Worm (Caenorhabditis elegans) whole organism, L1 larva: ENCODE measurements around the gene C01G12.7.

Experiments used
- aly-2 ChIP-seq: fragments of 150-350 bp; optimal IDR thresholded peaks from 2 replicates; lab custom pipeline; 2014; ENCODE audit warnings: missing biosample characterization, missing genetic modification characterization
- ama-1 ChIP-seq: fragments of 150-350 bp; optimal IDR thresholded peaks from 2 replicates; lab custom pipeline; 2014
- blmp-1 ChIP-seq: fragments of 150-350 bp; optimal IDR thresholded peaks from 2 replicates; lab custom pipeline; 2014; ENCODE audit warnings: missing biosample characterization, missing genetic modification characterization
- ceh-63 ChIP-seq: fragments of 200-800 bp; sonication (Bioruptor generic); optimal IDR thresholded peaks from 2 replicates; lab custom pipeline; 2018; ENCODE audit warnings: mild to moderate bottlenecking, missing genetic modification characterization, missing compliant biosample characterization
- ceh-90 ChIP-seq: sonication (generic microtip); optimal IDR thresholded peaks from 2 replicates; lab custom pipeline; 2016; ENCODE audit warnings: missing genetic modification characterization, missing compliant biosample characterization
- dsc-1 ChIP-seq: sonication (generic microtip); optimal IDR thresholded peaks from 2 replicates; lab custom pipeline; 2016; ENCODE audit warnings: mild to moderate bottlenecking, missing genetic modification characterization, missing compliant biosample characterization
- efl-1 ChIP-seq, 4 experiments: fragments of 150-350 bp; optimal IDR thresholded peaks in 3 of 4; peaks in 1 of 4; 1 replicate in 1 of 4; 2 replicates in 3 of 4; lab custom pipeline; 2014; ENCODE audit warnings: missing biosample characterization in 2 of 4, missing genetic modification characterization in 2 of 4, missing genetic modification reagents in 2 of 4
- efl-3 ChIP-seq: fragments of 200-800 bp; sonication (Bioruptor generic); optimal IDR thresholded peaks from 2 replicates; lab custom pipeline; 2018; ENCODE audit warnings: mild to moderate bottlenecking, missing genetic modification characterization, missing compliant biosample characterization
- elt-2 ChIP-seq: sonication (generic microtip); optimal IDR thresholded peaks from 2 replicates; lab custom pipeline; 2016; ENCODE audit warnings: missing genetic modification characterization, mild to moderate bottlenecking, inconsistent platforms, missing compliant biosample characterization, missing genetic modification reagents
- ets-5 ChIP-seq: fragments of 200-800 bp; sonication (Bioruptor generic); IDR thresholded peaks from 2 replicates; pipeline ENCODE4 v1.3.6; 2022; ENCODE audit warnings: missing genetic modification characterization, missing compliant biosample characterization
- fkh-10 ChIP-seq: sonication (generic microtip); optimal IDR thresholded peaks from 2 replicates; lab custom pipeline; 2017; ENCODE audit warnings: missing biosample characterization, missing genetic modification reagents, missing genetic modification characterization
- grh-1 ChIP-seq: fragments of 200-800 bp; sonication (Bioruptor generic); IDR thresholded peaks from 2 replicates; pipeline ENCODE4 v1.3.6; 2022; ENCODE audit warnings: missing genetic modification reagents, missing genetic modification characterization, missing compliant biosample characterization
- hlh-17 ChIP-seq: fragments of 200-800 bp; sonication (Bioruptor generic); optimal IDR thresholded peaks from 2 replicates; lab custom pipeline; 2018; ENCODE audit warnings: missing genetic modification characterization, mild to moderate bottlenecking, missing compliant biosample characterization, moderate library complexity, borderline replicate concordance
- hlh-4 ChIP-seq: sonication (generic microtip); optimal IDR thresholded peaks from 2 replicates; lab custom pipeline; 2016; ENCODE audit warnings: mild to moderate bottlenecking, missing genetic modification characterization, missing compliant biosample characterization
- hpl-2 ChIP-seq: fragments of 150-350 bp; optimal IDR thresholded peaks from 2 replicates; lab custom pipeline; 2014; ENCODE audit warnings: missing biosample characterization, missing genetic modification reagents, missing genetic modification characterization
- jun-1 ChIP-seq: fragments of 150-350 bp; optimal IDR thresholded peaks from 2 replicates; lab custom pipeline; 2014; ENCODE audit warnings: missing biosample characterization, missing genetic modification reagents, missing genetic modification characterization
- lin-39 ChIP-seq: fragments of 150-350 bp; optimal IDR thresholded peaks from 2 replicates; lab custom pipeline; 2014; ENCODE audit warnings: missing biosample characterization, missing genetic modification reagents, missing genetic modification characterization
- mep-1 ChIP-seq: fragments of 150-350 bp; optimal IDR thresholded peaks from 2 replicates; lab custom pipeline; 2014; ENCODE audit warnings: missing biosample characterization, missing genetic modification characterization
- nhr-11 ChIP-seq: fragments of 150-350 bp; optimal IDR thresholded peaks from 2 replicates; lab custom pipeline; 2014; ENCODE audit warnings: missing biosample characterization, missing genetic modification characterization
- nhr-237 ChIP-seq: fragments of 150-350 bp; optimal IDR thresholded peaks from 2 replicates; lab custom pipeline; 2014; ENCODE audit warnings: missing biosample characterization, missing genetic modification characterization
- nhr-28 ChIP-seq: fragments of 150-350 bp; optimal IDR thresholded peaks from 2 replicates; lab custom pipeline; 2014; ENCODE audit warnings: missing biosample characterization, missing genetic modification characterization
- nhr-84 ChIP-seq: sonication (generic microtip); optimal IDR thresholded peaks from 2 replicates; lab custom pipeline; 2017; ENCODE audit warnings: missing biosample characterization, missing genetic modification characterization
- nhr-85 ChIP-seq: sonication (generic microtip); peaks from one replicate; lab custom pipeline; 2016; ENCODE audit warnings: missing genetic modification characterization, inconsistent platforms, missing compliant biosample characterization
- snpc-4 ChIP-seq: fragments of 150-350 bp; optimal IDR thresholded peaks from 2 replicates; lab custom pipeline; 2014; ENCODE audit warnings: missing biosample characterization, missing genetic modification characterization
- snu-23 ChIP-seq: sonication (generic microtip); optimal IDR thresholded peaks from 2 replicates; lab custom pipeline; 2016; ENCODE audit warnings: missing genetic modification characterization, missing compliant biosample characterization
- sup-37 ChIP-seq: fragments of 200-800 bp; sonication (Bioruptor generic); optimal IDR thresholded peaks from 2 replicates; lab custom pipeline; 2018; ENCODE audit warnings: mild to moderate bottlenecking, missing genetic modification characterization, missing compliant biosample characterization
- tlp-1 ChIP-seq: fragments of 150-350 bp; optimal IDR thresholded peaks from 2 replicates; lab custom pipeline; 2014; ENCODE audit warnings: missing biosample characterization, missing genetic modification characterization
- unc-130 ChIP-seq: fragments of 150-350 bp; optimal IDR thresholded peaks from 2 replicates; lab custom pipeline; 2017; ENCODE audit warnings: missing biosample characterization, missing genetic modification characterization, inconsistent platforms
- unc-30 ChIP-seq: sonication (generic microtip); optimal IDR thresholded peaks from 2 replicates; lab custom pipeline; 2017; ENCODE audit warnings: missing biosample characterization, missing genetic modification characterization
- zip-4 ChIP-seq: fragments of 200-800 bp; sonication (Bioruptor generic); optimal IDR thresholded peaks from 2 replicates; lab custom pipeline; 2018; ENCODE audit warnings: mild to moderate bottlenecking, missing genetic modification characterization, moderate library complexity, missing compliant biosample characterization
- ztf-11 ChIP-seq, 2 experiments: sonication (generic microtip); optimal IDR thresholded peaks; 2 replicates each; lab custom pipeline; 2016 to 2017; ENCODE audit warnings: missing genetic modification characterization in 2 of 2, missing biosample characterization in 1 of 2, missing compliant biosample characterization in 1 of 2
- ztf-4 ChIP-seq: fragments of 150-350 bp; optimal IDR thresholded peaks from 2 replicates; lab custom pipeline; 2014; ENCODE audit warnings: missing biosample characterization, missing genetic modification characterization

C01G12.7 gene

ce11 chrII:14609297-14609937, 17.7 kb upstream of the C01G12.7 start:
- TF ChIP-seq unc-30 (tag; lab: Kevin White, UChicago): no peak
- TF ChIP-seq ztf-4 (tag; lab: Kevin White, UChicago): no peak
- TF ChIP-seq grh-1 (GFP tag; lab: Robert Waterston, UW): no peak
- TF ChIP-seq sup-37 (GFP tag; lab: Kevin White, UChicago): no peak
- TF ChIP-seq unc-130 (tag; lab: Kevin White, UChicago): no peak
- TF ChIP-seq efl-1 (optimal IDR thresholded peaks at IDR 0.05; lab: Kevin White, UChicago): no peak
- TF ChIP-seq efl-1 (GFP tag; optimal IDR thresholded peaks at IDR 0.05 in 1 of 2; lab: Kevin White, UChicago): peak in 1 of 2 experiments; percentile 30

ce11 chrII:14608508-14608907, 16.8 kb upstream of the C01G12.7 start:
- TF ChIP-seq efl-1 (optimal IDR thresholded peaks at IDR 0.05; lab: Kevin White, UChicago): no peak
- peak in 1 of 2 experiments; percentile 51 for TF ChIP-seq efl-1 (GFP tag; optimal IDR thresholded peaks at IDR 0.05 in 1 of 2; lab: Kevin White, UChicago)
- TF ChIP-seq ama-1 (lab: Kevin White, UChicago): no peak

ce11 chrII:14606172-14606571, 14.5 kb upstream of the C01G12.7 start, which contains the start of gene arl-3:
TSS of gene arl-3 (plus strand) at chrII:14606472.
- no peak for TF ChIP-seq hpl-2 (GFP tag; lab: Kevin White, UChicago)
- no peak for TF ChIP-seq hlh-17 (GFP tag; lab: Kevin White, UChicago)
- no peak for TF ChIP-seq lin-39
- no peak for TF ChIP-seq ets-5 (GFP tag; lab: Robert Waterston, UW)
- no peak for TF ChIP-seq efl-1 (optimal IDR thresholded peaks at IDR 0.05; lab: Kevin White, UChicago)
- TF ChIP-seq efl-1 (GFP tag; optimal IDR thresholded peaks at IDR 0.05 in 1 of 2; lab: Kevin White, UChicago): peak in 1 of 2 experiments; percentile 74

ce11 chrII:14605479-14605878, 13.8 kb upstream of the C01G12.7 start, which contains the start of gene F19H8.2:
TSS of gene F19H8.2 (minus strand) at chrII:14605869.
- TF ChIP-seq mep-1 (tag; lab: Kevin White, UChicago): peak; percentile 12
- peak; percentile 68 for TF ChIP-seq nhr-85
- no peak for TF ChIP-seq snpc-4
- TF ChIP-seq nhr-84 (tag; lab: Kevin White, UChicago): no peak
- no peak for TF ChIP-seq zip-4 (GFP tag; lab: Kevin White, UChicago)
- TF ChIP-seq nhr-237: no peak
- no peak for TF ChIP-seq nhr-11 (tag; lab: Kevin White, UChicago)
- TF ChIP-seq fkh-10 (GFP tag; lab: Kevin White, UChicago): no peak
- TF ChIP-seq blmp-1 (tag; lab: Kevin White, UChicago): peak; percentile 84

ce11 chrII:14605026-14605425, 13.3 kb upstream of the C01G12.7 start:
- TF ChIP-seq dsc-1 (tag; lab: Kevin White, UChicago): no peak
- TF ChIP-seq ceh-63 (GFP tag; lab: Kevin White, UChicago): no peak
- TF ChIP-seq hlh-4 (tag; lab: Kevin White, UChicago): no peak
- no peak for TF ChIP-seq efl-3 (GFP tag; lab: Kevin White, UChicago)
- TF ChIP-seq nhr-28 (tag; lab: Kevin White, UChicago): no peak
- TF ChIP-seq aly-2: no peak
- no peak for TF ChIP-seq snu-23 (GFP tag; lab: Kevin White, UChicago)
- TF ChIP-seq ztf-11 (tag; optimal IDR thresholded peaks at IDR 0.05; lab: Kevin White, UChicago): no peak
- no peak for TF ChIP-seq efl-1 (optimal IDR thresholded peaks at IDR 0.05; lab: Kevin White, UChicago)
- no peak for TF ChIP-seq efl-1 (GFP tag; optimal IDR thresholded peaks at IDR 0.05 in 1 of 2; lab: Kevin White, UChicago)
- TF ChIP-seq ceh-90 (tag; lab: Kevin White, UChicago): no peak
- no peak for TF ChIP-seq ztf-4 (tag; lab: Kevin White, UChicago)
- no peak for TF ChIP-seq nhr-237
- TF ChIP-seq jun-1 (tag; lab: Kevin White, UChicago): no peak
- no peak for TF ChIP-seq nhr-84 (tag; lab: Kevin White, UChicago)

- peak; percentile 49 for TF ChIP-seq ztf-4 (tag; lab: Kevin White, UChicago)
- peak; percentile 15 for TF ChIP-seq elt-2 (tag; lab: Kevin White, UChicago)
- TF ChIP-seq unc-30 (tag; lab: Kevin White, UChicago): no peak
- TF ChIP-seq tlp-1 (tag; lab: Kevin White, UChicago): no peak
- no peak for TF ChIP-seq efl-1 (optimal IDR thresholded peaks at IDR 0.05; lab: Kevin White, UChicago)
- TF ChIP-seq efl-1 (GFP tag; optimal IDR thresholded peaks at IDR 0.05 in 1 of 2; lab: Kevin White, UChicago): no peak
Observed at ce11 chrII:14604261-14604660, 12.6 kb upstream of the C01G12.7 start.
